Worm (Caenorhabditis elegans): ENCODE data around the gene srh-217.

DNA sequence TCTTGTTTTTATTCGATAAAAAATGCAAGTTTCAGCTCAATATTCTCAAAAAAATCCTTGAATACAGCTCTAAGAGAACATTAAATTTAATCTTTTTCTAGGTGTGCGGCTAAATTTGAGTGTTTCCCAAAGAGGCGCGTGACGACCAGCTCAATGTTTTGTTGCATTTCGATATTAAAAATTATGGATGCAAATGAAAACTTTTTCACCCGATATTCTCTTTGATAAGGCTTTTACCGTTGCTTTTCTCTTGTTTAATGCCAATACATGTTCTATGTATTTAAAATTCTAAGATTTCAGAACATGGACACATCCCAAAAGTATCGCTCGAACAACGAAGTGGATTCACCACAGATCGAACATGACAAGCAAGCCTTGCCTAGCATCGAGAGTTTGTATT, 37.1 kb downstream of the srh-217 start, which contains the start of gene F19B2.6:
- TF ChIP-seq nhr-28 (tag; optimal IDR thresholded peaks at IDR 0.05) (no peak), ztf-11 (tag; optimal IDR thresholded peaks at IDR 0.05) (no peak), nhr-12 (tag; optimal IDR thresholded peaks at IDR 0.05) (no peak), nhr-76 (tag; optimal IDR thresholded peaks at IDR 0.05) (no peak), zip-8 (tag; optimal IDR thresholded peaks at IDR 0.05) (no peak), snpc-4 (tag; optimal IDR thresholded peaks at IDR 0.05) (no peak), elt-3 (tag; optimal IDR thresholded peaks at IDR 0.05) (no peak), mab-5 (tag; optimal IDR thresholded peaks at IDR 0.05) (no peak), mep-1 (tag; optimal IDR thresholded peaks at IDR 0.05) (no peak), unc-39 (tag; optimal IDR thresholded peaks at IDR 0.05) (no peak), ces-1 (GFP tag; optimal IDR thresholded peaks at IDR 0.05) (no peak)

Measured in whole organism, mixed stage, embryonic.